Worm (Caenorhabditis elegans): Measurements from ENCODE around the gene R102.3.

- no peak for TF ChIP-seq zip-5 (tag; optimal IDR thresholded peaks at IDR 0.05)
- no peak for TF ChIP-seq unc-3 (GFP tag; conservative IDR thresholded peaks at IDR 0.05)
- TF ChIP-seq unc-3 (tag; optimal IDR thresholded peaks at IDR 0.05): no peak
These were observed 9.7 kb downstream of the R102.3 start for ce11 chrIV:10699000-10699399.

All from whole organism, late embryonic.